Worm (Caenorhabditis elegans) whole organism, L3 larva: Measurements from ENCODE around the gene srj-52.

Experiments
- ZK546.5 ChIP-seq: sonication (generic microtip); optimal IDR thresholded peaks from 2 replicates; lab custom pipeline; 2017; ENCODE audit warnings: missing biosample characterization, missing genetic modification characterization
- ama-1 ChIP-seq: fragments of 150-350 bp; optimal IDR thresholded peaks from 2 replicates; lab custom pipeline; 2018
- ceh-16 ChIP-seq: sonication (generic microtip); optimal IDR thresholded peaks from 2 replicates; lab custom pipeline; 2017; ENCODE audit warnings: missing biosample characterization, missing genetic modification characterization
- ceh-28 ChIP-seq: fragments of 150-350 bp; optimal IDR thresholded peaks from 2 replicates; lab custom pipeline; 2014; ENCODE audit warnings: missing biosample characterization, missing genetic modification reagents, missing genetic modification characterization
- ceh-82 ChIP-seq: fragments of 150-350 bp; optimal IDR thresholded peaks from 2 replicates; lab custom pipeline; 2014; ENCODE audit warnings: missing biosample characterization, missing genetic modification characterization
- ceh-9 ChIP-seq: sonication (generic microtip); optimal IDR thresholded peaks from 2 replicates; lab custom pipeline; 2018; ENCODE audit warnings: missing biosample characterization, missing genetic modification characterization
- egl-27 ChIP-seq: sonication (generic microtip); optimal IDR thresholded peaks from 4 replicates; lab custom pipeline; 2017; ENCODE audit warnings: missing biosample characterization, missing genetic modification reagents, missing genetic modification characterization
- egl-5 ChIP-seq: fragments of 150-350 bp; optimal IDR thresholded peaks from 2 replicates; lab custom pipeline; 2017; ENCODE audit warnings: missing biosample characterization, missing genetic modification reagents, missing genetic modification characterization, inconsistent platforms
- elt-1 ChIP-seq: fragments of 150-350 bp; optimal IDR thresholded peaks from 2 replicates; lab custom pipeline; 2014; ENCODE audit warnings: missing biosample characterization, missing genetic modification characterization
- elt-2 ChIP-seq: sonication (generic microtip); optimal IDR thresholded peaks from 2 replicates; lab custom pipeline; 2016; ENCODE audit warnings: missing genetic modification reagents, mild to moderate bottlenecking, missing genetic modification characterization, missing compliant biosample characterization
- elt-3 ChIP-seq, 3 experiments: fragments of 150-350 bp in 1 of 3; sonication (generic microtip) in 2 of 3; optimal IDR thresholded peaks; 2 replicates in 2 of 3; 4 replicates in 1 of 3; lab custom pipeline; 2014 to 2017; ENCODE audit warnings: missing biosample characterization in 3 of 3, missing genetic modification characterization in 3 of 3
- eor-1 ChIP-seq, 2 experiments: fragments of 150-350 bp; optimal IDR thresholded peaks; 2 replicates each; lab custom pipeline; 2014 to 2018; ENCODE audit warnings: missing biosample characterization in 2 of 2, missing genetic modification characterization in 2 of 2
- fkh-2 ChIP-seq: fragments of 150-350 bp; optimal IDR thresholded peaks from 2 replicates; lab custom pipeline; 2014; ENCODE audit warnings: missing biosample characterization, missing genetic modification reagents, missing genetic modification characterization
- fos-1 ChIP-seq: fragments of 150-350 bp; optimal IDR thresholded peaks from 2 replicates; lab custom pipeline; 2014; ENCODE audit warnings: missing biosample characterization, missing genetic modification characterization
- jun-1 ChIP-seq: fragments of 150-350 bp; optimal IDR thresholded peaks from 2 replicates; lab custom pipeline; 2014; ENCODE audit warnings: missing biosample characterization, missing genetic modification reagents, missing genetic modification characterization
- lin-15B ChIP-seq: fragments of 150-350 bp; optimal IDR thresholded peaks from 2 replicates; lab custom pipeline; 2014; ENCODE audit warnings: missing biosample characterization, missing genetic modification characterization
- lin-39 ChIP-seq: fragments of 150-350 bp; optimal IDR thresholded peaks from 2 replicates; lab custom pipeline; 2018; ENCODE audit warnings: missing biosample characterization, missing genetic modification reagents, missing genetic modification characterization
- lsy-12 ChIP-seq: sonication (generic microtip); optimal IDR thresholded peaks from 2 replicates; lab custom pipeline; 2016; ENCODE audit warnings: mild to moderate bottlenecking, missing genetic modification characterization, missing compliant biosample characterization
- mml-1 ChIP-seq: fragments of 150-350 bp; sonication (generic microtip); optimal IDR thresholded peaks from 3 replicates; lab custom pipeline; 2014; ENCODE audit warnings: missing biosample characterization, missing genetic modification characterization
- nfya-1 ChIP-seq: sonication (generic microtip); optimal IDR thresholded peaks from 2 replicates; lab custom pipeline; 2017; ENCODE audit warnings: missing genetic modification characterization, mild to moderate bottlenecking, missing compliant biosample characterization, antibody characterized with exemption, moderate library complexity; ENCODE audit not compliant: insufficient read depth
- nhr-23 ChIP-seq: fragments of 150-350 bp; optimal IDR thresholded peaks from 2 replicates; lab custom pipeline; 2014; ENCODE audit warnings: missing biosample characterization, missing genetic modification reagents, missing genetic modification characterization
- nhr-237 ChIP-seq: fragments of 150-350 bp; optimal IDR thresholded peaks from 2 replicates; lab custom pipeline; 2014; ENCODE audit warnings: missing biosample characterization, missing genetic modification characterization
- nhr-25 ChIP-seq: sonication (generic microtip); optimal IDR thresholded peaks from 2 replicates; lab custom pipeline; 2017; ENCODE audit warnings: missing biosample characterization, missing genetic modification characterization
- nhr-28 ChIP-seq: fragments of 150-350 bp; optimal IDR thresholded peaks from 2 replicates; lab custom pipeline; 2014; ENCODE audit warnings: missing biosample characterization, missing genetic modification characterization
- nhr-43 ChIP-seq: sonication (generic microtip); optimal IDR thresholded peaks from 2 replicates; lab custom pipeline; 2016; ENCODE audit warnings: mild to moderate bottlenecking, missing genetic modification characterization, missing compliant biosample characterization; ENCODE audit not compliant: poor library complexity, severe bottlenecking
- nhr-67 ChIP-seq: fragments of 150-350 bp; optimal IDR thresholded peaks from 2 replicates; lab custom pipeline; 2014; ENCODE audit warnings: missing biosample characterization, missing genetic modification characterization
- nhr-76 ChIP-seq: fragments of 150-350 bp; sonication (generic microtip); optimal IDR thresholded peaks from 5 replicates; lab custom pipeline; 2014; ENCODE audit warnings: missing biosample characterization, missing genetic modification characterization
- pha-4 ChIP-seq: fragments of 150-350 bp; optimal IDR thresholded peaks from 2 replicates; lab custom pipeline; 2014; ENCODE audit warnings: missing biosample characterization, missing genetic modification reagents, missing genetic modification characterization
- pqm-1 ChIP-seq: fragments of 150-350 bp; optimal IDR thresholded peaks from 2 replicates; lab custom pipeline; 2017; ENCODE audit warnings: missing biosample characterization, missing genetic modification characterization, inconsistent platforms
- sea-2 ChIP-seq: fragments of 150-350 bp; sonication (generic microtip); optimal IDR thresholded peaks from 4 replicates; lab custom pipeline; 2014; ENCODE audit warnings: missing biosample characterization, missing genetic modification reagents, missing genetic modification characterization
- skn-1 ChIP-seq: fragments of 150-350 bp; optimal IDR thresholded peaks from 2 replicates; lab custom pipeline; 2014; ENCODE audit warnings: missing biosample characterization, missing genetic modification characterization
- unc-39 ChIP-seq: sonication (generic microtip); optimal IDR thresholded peaks from 4 replicates; lab custom pipeline; 2017; ENCODE audit warnings: missing biosample characterization, missing genetic modification characterization
- unc-62 ChIP-seq: fragments of 150-350 bp; sonication (generic microtip); optimal IDR thresholded peaks from 4 replicates; lab custom pipeline; 2014; ENCODE audit warnings: missing biosample characterization, missing genetic modification reagents, missing genetic modification characterization
- zag-1 ChIP-seq: fragments of 150-350 bp; optimal IDR thresholded peaks from 2 replicates; lab custom pipeline; 2014; ENCODE audit warnings: missing biosample characterization, missing genetic modification characterization
- ztf-4 ChIP-seq: fragments of 150-350 bp; optimal IDR thresholded peaks from 2 replicates; lab custom pipeline; 2014; ENCODE audit warnings: missing biosample characterization, missing genetic modification characterization

The srj-52 gene

DNA sequence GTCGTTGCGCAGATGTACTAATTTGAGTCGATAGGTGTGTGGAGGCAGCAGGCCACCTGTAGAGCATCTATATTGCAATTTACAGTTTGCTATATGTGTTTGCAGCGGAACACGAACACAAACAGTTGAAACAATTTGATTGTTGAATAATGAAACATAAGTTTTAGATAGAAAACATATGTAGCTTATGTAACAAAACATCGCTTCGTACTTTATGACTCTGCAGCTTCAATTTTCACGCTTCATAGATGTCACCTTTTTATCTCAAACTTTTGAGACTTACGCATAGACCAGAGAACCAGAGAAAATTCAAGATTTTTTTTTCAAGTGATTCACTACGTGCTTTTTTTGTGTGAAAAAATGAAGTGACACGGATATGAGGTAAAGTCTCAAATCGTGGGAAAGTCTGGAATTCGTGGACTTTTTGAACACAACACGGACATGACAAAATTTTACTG lies 28.1 kb upstream of the srj-52 start, which contains the start of gene fbxb-72 (continued):
- peak; percentile 14 for TF ChIP-seq nhr-67 (tag; lab: Kevin White, UChicago)
- TF ChIP-seq nfya-1 (tag; lab: Kevin White, UChicago): peak; percentile 68
- no peak for TF ChIP-seq unc-39 (tag; lab: Kevin White, UChicago)
- TF ChIP-seq ama-1: peak; percentile 99
- TF ChIP-seq unc-62 (GFP tag; lab: Kevin White, UChicago): no peak
- TF ChIP-seq skn-1 (tag; lab: Kevin White, UChicago): peak; percentile 94
- no peak for TF ChIP-seq nhr-237 (tag; lab: Kevin White, UChicago)
- peak; percentile 66 for TF ChIP-seq ztf-4 (tag; lab: Kevin White, UChicago)

DNA sequence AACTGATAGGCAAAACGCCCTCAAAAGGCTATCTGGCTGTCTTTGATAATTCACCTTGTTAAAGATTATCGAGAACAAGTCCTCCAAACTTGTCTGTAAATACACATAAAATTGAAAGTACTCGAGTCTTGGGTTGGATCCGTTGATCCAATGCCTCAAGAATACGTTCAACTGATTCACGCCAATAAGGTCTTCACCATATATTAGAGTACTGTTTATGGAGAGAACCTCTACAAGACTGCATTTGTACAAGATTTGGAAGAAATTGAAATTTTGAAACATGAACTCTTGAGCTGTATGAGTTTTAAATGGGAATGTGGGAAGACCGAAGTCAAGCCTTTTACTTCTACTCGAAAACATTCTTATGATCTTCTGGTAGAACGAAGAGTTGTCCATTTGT lies 27.1 kb upstream of the srj-52 start:
- no peak for TF ChIP-seq egl-27 (tag; lab: Kevin White, UChicago)
- no peak for TF ChIP-seq nhr-76 (tag; lab: Kevin White, UChicago)
- no peak for TF ChIP-seq elt-2 (tag; lab: Kevin White, UChicago)

DNA sequence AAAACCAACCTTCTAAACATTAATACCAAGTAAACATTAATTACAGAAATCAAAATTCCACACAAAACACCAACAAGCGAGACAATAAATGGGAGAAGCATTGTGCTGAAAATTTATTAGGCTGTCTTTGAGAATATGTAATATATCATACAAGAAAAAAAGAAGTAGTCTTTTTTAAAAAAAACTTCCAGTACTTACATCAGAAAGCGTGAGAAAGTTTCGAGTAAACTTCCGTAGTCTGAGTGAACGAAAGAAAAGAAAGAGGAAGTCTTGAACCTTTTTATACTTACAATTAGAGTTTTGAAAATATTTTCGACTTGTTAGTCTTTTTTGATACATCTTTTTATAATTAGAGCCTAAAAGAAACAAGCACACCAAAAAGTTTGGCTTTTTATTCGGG lies 23.9 kb upstream of the srj-52 start, which contains the start of gene srbc-40:
TSS of gene srbc-40 (minus strand) at position 101 of the 400 bp plus-strand sequence.
- TF ChIP-seq ceh-82: no peak
- TF ChIP-seq sea-2 (GFP tag; lab: Kevin White, UChicago): no peak
- no peak for TF ChIP-seq nhr-25 (tag; lab: Kevin White, UChicago)
- no peak for TF ChIP-seq nfya-1 (tag; lab: Kevin White, UChicago)
- no peak for TF ChIP-seq pha-4 (tag; lab: Kevin White, UChicago)
- TF ChIP-seq lsy-12 (tag; lab: Kevin White, UChicago): no peak
- no peak for TF ChIP-seq eor-1 (tag; optimal IDR thresholded peaks at IDR 0.05; lab: Kevin White, UChicago)
- no peak for TF ChIP-seq ceh-9 (tag; lab: Kevin White, UChicago)
- no peak for TF ChIP-seq ZK546.5 (tag; lab: Kevin White, UChicago)
- TF ChIP-seq elt-1 (tag; lab: Kevin White, UChicago): no peak
- TF ChIP-seq ztf-4 (tag; lab: Kevin White, UChicago): no peak
- TF ChIP-seq jun-1 (tag; lab: Kevin White, UChicago): no peak
- TF ChIP-seq ceh-16 (tag; lab: Kevin White, UChicago): no peak
- no peak for TF ChIP-seq fos-1 (tag; lab: Kevin White, UChicago)
- TF ChIP-seq nhr-237 (tag; lab: Kevin White, UChicago): no peak
- TF ChIP-seq unc-62 (GFP tag; lab: Kevin White, UChicago): no peak
- no peak for TF ChIP-seq fkh-2
- TF ChIP-seq nhr-23 (tag; lab: Kevin White, UChicago): no peak
- no peak for TF ChIP-seq nhr-43 (tag; lab: Kevin White, UChicago)
- TF ChIP-seq elt-3 (tag; optimal IDR thresholded peaks at IDR 0.05; lab: Kevin White, UChicago): no peak
- TF ChIP-seq, all 47 proteins: peak for 0

DNA sequence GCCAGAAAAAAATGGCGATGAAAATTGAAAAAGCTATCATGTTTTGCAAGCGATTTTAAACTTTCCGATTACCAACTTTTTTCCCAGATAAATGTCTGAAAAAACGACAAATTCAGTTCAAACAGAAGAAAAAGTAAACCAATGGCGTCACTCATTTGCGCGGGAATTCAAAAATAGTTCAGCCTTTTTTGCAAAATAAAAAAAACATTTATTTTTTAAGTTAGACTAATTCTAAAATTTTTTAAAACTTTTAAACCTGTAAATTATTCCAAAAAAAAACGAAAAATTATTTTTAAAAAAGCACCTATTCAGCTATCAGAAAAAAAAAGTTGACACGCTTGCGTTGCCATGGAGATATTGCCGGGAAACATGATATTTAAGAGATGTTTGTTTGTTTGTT lies 17.1 kb upstream of the srj-52 start, which contains the start of gene cyp-33C11:
TSS of gene cyp-33C11 (minus strand) at position 101 of the 400 bp plus-strand sequence.
- TF ChIP-seq lin-39 (tag; lab: Kevin White, UChicago): no peak
- no peak for TF ChIP-seq nhr-237 (tag; lab: Kevin White, UChicago)
- no peak for TF ChIP-seq pqm-1 (tag; lab: Kevin White, UChicago)
- no peak for TF ChIP-seq skn-1 (tag; lab: Kevin White, UChicago)
- TF ChIP-seq egl-5 (tag; lab: Kevin White, UChicago): no peak
- no peak for TF ChIP-seq fos-1 (tag; lab: Kevin White, UChicago)
- TF ChIP-seq ama-1: no peak
- no peak for TF ChIP-seq mml-1 (tag; lab: Kevin White, UChicago)
- no peak for TF ChIP-seq ceh-28 (tag; lab: Kevin White, UChicago)
- no peak for TF ChIP-seq lin-15B
- no peak for TF ChIP-seq nhr-67 (tag; lab: Kevin White, UChicago)
- TF ChIP-seq nhr-28 (tag; lab: Kevin White, UChicago): no peak
- no peak for TF ChIP-seq elt-1 (tag; lab: Kevin White, UChicago)
- no peak for TF ChIP-seq lsy-12 (tag; lab: Kevin White, UChicago)
- TF ChIP-seq elt-2 (tag; lab: Kevin White, UChicago): no peak
- no peak for TF ChIP-seq zag-1 (tag; lab: Kevin White, UChicago)
